Worm (Caenorhabditis elegans) whole organism, L1 larva: ENCODE data around the gene Y51H4A.937.

Experiments used
- ama-1 ChIP-seq: fragments of 150-350 bp; optimal IDR thresholded peaks from 2 replicates; lab custom pipeline; 2014
- lin-39 ChIP-seq: fragments of 150-350 bp; optimal IDR thresholded peaks from 2 replicates; lab custom pipeline; 2014; ENCODE audit warnings: missing biosample characterization, missing genetic modification reagents, missing genetic modification characterization
- nhr-28 ChIP-seq: fragments of 150-350 bp; optimal IDR thresholded peaks from 2 replicates; lab custom pipeline; 2014; ENCODE audit warnings: missing biosample characterization, missing genetic modification characterization
- nhr-71 ChIP-seq: sonication (generic microtip); optimal IDR thresholded peaks from 2 replicates; lab custom pipeline; 2016; ENCODE audit warnings: mild to moderate bottlenecking, missing genetic modification characterization, moderate library complexity, missing compliant biosample characterization

DNA sequence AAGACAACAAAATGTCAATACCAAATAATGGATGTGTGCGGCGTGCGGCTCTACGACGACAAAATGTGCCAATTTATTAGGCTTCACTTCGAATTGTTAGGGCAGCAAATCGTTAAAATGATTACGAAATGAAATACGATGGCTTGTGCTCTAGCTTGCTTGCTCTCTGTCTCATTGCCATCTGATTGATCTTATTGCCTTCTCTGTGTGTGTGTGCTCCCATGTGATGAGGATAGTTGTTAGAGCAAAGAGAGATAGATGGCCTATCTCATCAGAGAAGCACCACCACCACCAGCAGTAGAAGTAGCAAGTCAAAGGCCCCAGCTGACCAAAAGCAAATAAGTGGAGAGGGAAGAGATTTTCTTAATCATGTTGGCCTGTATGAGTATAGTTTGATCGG lies 32.0 kb upstream of the Y51H4A.937 start:
- TF ChIP-seq nhr-28 (tag; lab: Kevin White, UChicago), result no peak
- TF ChIP-seq ama-1 (lab: Kevin White, UChicago), result no peak
- peak; percentile 45 for TF ChIP-seq nhr-71 (tag; lab: Kevin White, UChicago)
- TF ChIP-seq lin-39 (tag; lab: Kevin White, UChicago), result no peak
